Worm (Caenorhabditis elegans) whole organism, dauer: ENCODE results near the gene T25E12.14.

ENCODE experiments used
- unc-62 ChIP-seq: sonication (generic microtip); optimal IDR thresholded peaks from 2 replicates; lab custom pipeline; 2017; ENCODE audit warnings: missing biosample characterization, missing genetic modification reagents, missing genetic modification characterization

The T25E12.14 gene

ce11 chrV:16724574-16724973 is 2.4 kb upstream of the T25E12.14 start:
- no peak for TF ChIP-seq unc-62 (GFP tag; lab: Kevin White, UChicago)

ce11 chrV:16725955-16726354 is 1.1 kb upstream of the T25E12.14 start:
- no peak for TF ChIP-seq unc-62 (GFP tag; lab: Kevin White, UChicago)

ce11 chrV:16728431-16728830 is 1.4 kb downstream of the T25E12.14 start, which contains the start of gene fbxa-127:
fbxa-127 (plus strand) TSS chrV:16728731.
- TF ChIP-seq unc-62 (GFP tag; lab: Kevin White, UChicago): no peak

- TF ChIP-seq unc-62 (GFP tag; lab: Kevin White, UChicago): no peak
Observed at ce11 chrV:16729961-16730360, 2.9 kb downstream of the T25E12.14 start, which contains the start of gene srz-99. srz-99 (plus strand) TSS chrV:16730261.

ce11 chrV:16731600-16731999 is 4.6 kb downstream of the T25E12.14 start, which contains the start of gene srz-100:
srz-100 (plus strand) TSS chrV:16731900.
- no peak for TF ChIP-seq unc-62 (GFP tag; lab: Kevin White, UChicago)

ce11 chrV:16733681-16734080 is 6.7 kb downstream of the T25E12.14 start, which contains the start of gene T25E12.16:
T25E12.16 (minus strand) TSS chrV:16733781.
- no peak for TF ChIP-seq unc-62 (GFP tag; lab: Kevin White, UChicago)

ce11 chrV:16735518-16735917 is 8.5 kb downstream of the T25E12.14 start, which contains the start of the genes clec-38 and clec-34:
clec-38 (minus strand) TSS chrV:16735618.
clec-34 (plus strand) TSS chrV:16735765.
- no peak for TF ChIP-seq unc-62 (GFP tag; lab: Kevin White, UChicago)

- TF ChIP-seq unc-62 (GFP tag; lab: Kevin White, UChicago): no peak
Observed at ce11 chrV:16739100-16739499, 12.1 kb downstream of the T25E12.14 start, which contains the start of the genes clec-29 and clec-39. clec-29 (minus strand) TSS chrV:16739200. clec-39 (plus strand) TSS chrV:16739268.

- TF ChIP-seq unc-62 (GFP tag; lab: Kevin White, UChicago): no peak
Observed at ce11 chrV:16742123-16742522, 15.1 kb downstream of the T25E12.14 start, which contains the start of gene T25E12.6. T25E12.6 (plus strand) TSS chrV:16742423.

- no peak for TF ChIP-seq unc-62 (GFP tag; lab: Kevin White, UChicago)
Observed at ce11 chrV:16744783-16745182, 17.8 kb downstream of the T25E12.14 start.

ce11 chrV:16745214-16745613 is 18.2 kb downstream of the T25E12.14 start:
- TF ChIP-seq unc-62 (GFP tag; lab: Kevin White, UChicago): no peak

ce11 chrV:16746231-16746990 is 19.4 kb downstream of the T25E12.14 start, which contains the start of gene gyg-2:
gyg-2 (minus strand) TSS chrV:16746258.
- TF ChIP-seq unc-62 (GFP tag; lab: Kevin White, UChicago): no peak

ce11 chrV:16747031-16747672 is 20.1 kb downstream of the T25E12.14 start, which contains the start of gene dkf-2:
dkf-2 (plus strand) TSS chrV:16747622.
- no peak for TF ChIP-seq unc-62 (GFP tag; lab: Kevin White, UChicago)

ce11 chrV:16749473-16749872 is 22.5 kb downstream of the T25E12.14 start:
- no peak for TF ChIP-seq unc-62 (GFP tag; lab: Kevin White, UChicago)

- no peak for TF ChIP-seq unc-62 (GFP tag; lab: Kevin White, UChicago)
Observed at ce11 chrV:16752089-16753030, 25.3 kb downstream of the T25E12.14 start.
